Worm (Caenorhabditis elegans) whole organism, young adult: Measurements from ENCODE around the gene B0222.15.

Experiments
- B0261.1 ChIP-seq: sonication (generic microtip); optimal IDR thresholded peaks from 2 replicates; lab custom pipeline; 2016; ENCODE audit warnings: mild to moderate bottlenecking, missing genetic modification characterization, moderate library complexity, missing compliant biosample characterization
- D2030.7 ChIP-seq: fragments of 200-800 bp; sonication (Bioruptor generic); IDR thresholded peaks from 2 replicates; pipeline ENCODE4 v1.3.6; 2022; ENCODE audit warnings: missing genetic modification reagents, missing genetic modification characterization, missing compliant biosample characterization
- F10E7.11 ChIP-seq: sonication (generic microtip); optimal IDR thresholded peaks from 2 replicates; lab custom pipeline; 2017; ENCODE audit warnings: mild to moderate bottlenecking, missing genetic modification characterization, moderate library complexity, missing compliant biosample characterization
- F37B4.10 ChIP-seq: fragments of 200-800 bp; sonication (Bioruptor generic); IDR thresholded peaks from 2 replicates; pipeline ENCODE4 v1.3.6; 2022; ENCODE audit warnings: missing genetic modification characterization, missing compliant biosample characterization
- ama-1 ChIP-seq, 3 experiments: fragments of 150-350 bp in 1 of 3; sonication (generic microtip) in 2 of 3; optimal IDR thresholded peaks; 2 replicates each; lab custom pipeline; 2014 to 2018; ENCODE audit warnings: missing biosample characterization in 2 of 3, missing genetic modification characterization in 2 of 3, missing genetic modification reagents in 2 of 3
- attf-3 ChIP-seq: fragments of 200-800 bp; sonication (Bioruptor generic); conservative IDR thresholded peaks from 2 replicates; pipeline ENCODE4 v1.3.6; 2022; ENCODE audit warnings: missing genetic modification reagents, missing genetic modification characterization, missing compliant biosample characterization
- cebp-2 ChIP-seq: fragments of 200-800 bp; sonication (Bioruptor generic); IDR thresholded peaks from 2 replicates; pipeline ENCODE4 v1.3.6; 2022; ENCODE audit warnings: missing genetic modification characterization, missing compliant biosample characterization
- ceh-79 ChIP-seq: sonication (generic microtip); optimal IDR thresholded peaks from 2 replicates; lab custom pipeline; 2017; ENCODE audit warnings: mild to moderate bottlenecking, missing genetic modification characterization, missing compliant biosample characterization
- dpl-1 ChIP-seq: fragments of 150-350 bp; optimal IDR thresholded peaks from 2 replicates; lab custom pipeline; 2014; ENCODE audit warnings: missing biosample characterization, missing genetic modification reagents, missing genetic modification characterization
- lin-35 ChIP-seq, 3 experiments: fragments of 150-350 bp in 2 of 3; sonication (generic microtip) in 1 of 3; optimal IDR thresholded peaks; 2 replicates each; lab custom pipeline; 2014 to 2018; ENCODE audit warnings: missing biosample characterization in 3 of 3, missing genetic modification characterization in 3 of 3, missing genetic modification reagents in 3 of 3
- nfya-1 ChIP-seq: sonication (generic microtip); optimal IDR thresholded peaks from 2 replicates; lab custom pipeline; 2017; ENCODE audit warnings: antibody characterized with exemption, missing compliant biosample characterization, missing genetic modification characterization, borderline replicate concordance; ENCODE audit not compliant: insufficient read depth
- pbrm-1 ChIP-seq: fragments of 200-800 bp; sonication (Bioruptor generic); IDR thresholded peaks from 2 replicates; pipeline ENCODE4 v1.3.6; 2022; ENCODE audit warnings: missing genetic modification reagents, missing genetic modification characterization, missing compliant biosample characterization
- snpc-4 ChIP-seq, 5 experiments: fragments of 150-350 bp in 1 of 5; sonication (generic microtip) in 4 of 5; optimal IDR thresholded peaks; 2 replicates each; lab custom pipeline; 2014 to 2018; ENCODE audit warnings: missing genetic modification characterization in 5 of 5, missing biosample characterization in 3 of 5, antibody characterized with exemption in 2 of 5, mild to moderate bottlenecking in 2 of 5, missing compliant biosample characterization in 2 of 5, missing genotype in 2 of 5, moderate library complexity in 2 of 5, missing genetic modification reagents in 1 of 5
- unc-62 ChIP-seq: fragments of 150-350 bp; optimal IDR thresholded peaks from 2 replicates; lab custom pipeline; 2014; ENCODE audit warnings: missing biosample characterization, missing genetic modification reagents, missing genetic modification characterization

DNA sequence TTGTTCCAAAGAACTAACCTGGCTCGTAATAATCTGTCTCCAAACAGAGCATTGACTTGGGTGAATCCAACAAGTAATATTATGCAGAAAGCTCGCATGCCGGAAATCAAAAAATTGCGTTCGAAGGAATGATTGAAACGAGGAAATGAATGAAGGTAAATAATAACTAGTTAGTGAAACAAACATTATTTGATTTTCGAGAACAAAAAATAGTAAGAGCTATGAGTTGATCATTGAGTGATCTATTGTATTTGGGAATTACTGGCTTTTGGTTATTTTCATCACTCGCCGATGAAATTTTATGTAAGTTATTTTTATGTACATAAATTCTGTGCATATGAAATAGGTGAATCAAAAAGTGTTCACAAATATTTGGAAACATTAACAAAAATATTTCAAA, 1.8 kb downstream of the B0222.15 start, which contains the start of gene B0222.5:
- TF ChIP-seq nfya-1 (tag; lab: Kevin White, UChicago), result no peak
- TF ChIP-seq F10E7.11, result no peak
- no peak for TF ChIP-seq ceh-79
- no peak for TF ChIP-seq F37B4.10 (GFP tag; lab: Robert Waterston, UW)
- no peak for TF ChIP-seq D2030.7
- no peak for TF ChIP-seq ama-1 (optimal IDR thresholded peaks at IDR 0.05; lab: Kevin White, UChicago)
- TF ChIP-seq ama-1 (GFP tag; optimal IDR thresholded peaks at IDR 0.05; lab: Kevin White, UChicago), result no peak
- TF ChIP-seq unc-62 (GFP tag; lab: Kevin White, UChicago), result no peak
- TF ChIP-seq dpl-1, result no peak
- TF ChIP-seq lin-35 (GFP tag; optimal IDR thresholded peaks at IDR 0.05; lab: Kevin White, UChicago), result no peak
- TF ChIP-seq pbrm-1 (GFP tag; lab: Robert Waterston, UW), result no peak
- no peak for TF ChIP-seq snpc-4 (GFP tag; optimal IDR thresholded peaks at IDR 0.05; lab: Kevin White, UChicago)
- no peak for TF ChIP-seq snpc-4 (tag; optimal IDR thresholded peaks at IDR 0.05; lab: Kevin White, UChicago)
- TF ChIP-seq cebp-2, result no peak
- TF ChIP-seq B0261.1 (tag; lab: Kevin White, UChicago), result no peak
- TF ChIP-seq attf-3, result no peak
